Fruit fly (Drosophila melanogaster) S2 (cell line): Measurements from ENCODE around the gene Ntf-2r.

ENCODE experiments used
- CG8478 ChIP-seq: fragments of >200 bp; optimal IDR thresholded peaks from 2 replicates; lab custom pipeline; 2018
- CTCF ChIP-seq, 2 experiments: fragments of >200 bp; optimal IDR thresholded peaks; 2 replicates each; lab custom pipeline; 2018

DNA sequence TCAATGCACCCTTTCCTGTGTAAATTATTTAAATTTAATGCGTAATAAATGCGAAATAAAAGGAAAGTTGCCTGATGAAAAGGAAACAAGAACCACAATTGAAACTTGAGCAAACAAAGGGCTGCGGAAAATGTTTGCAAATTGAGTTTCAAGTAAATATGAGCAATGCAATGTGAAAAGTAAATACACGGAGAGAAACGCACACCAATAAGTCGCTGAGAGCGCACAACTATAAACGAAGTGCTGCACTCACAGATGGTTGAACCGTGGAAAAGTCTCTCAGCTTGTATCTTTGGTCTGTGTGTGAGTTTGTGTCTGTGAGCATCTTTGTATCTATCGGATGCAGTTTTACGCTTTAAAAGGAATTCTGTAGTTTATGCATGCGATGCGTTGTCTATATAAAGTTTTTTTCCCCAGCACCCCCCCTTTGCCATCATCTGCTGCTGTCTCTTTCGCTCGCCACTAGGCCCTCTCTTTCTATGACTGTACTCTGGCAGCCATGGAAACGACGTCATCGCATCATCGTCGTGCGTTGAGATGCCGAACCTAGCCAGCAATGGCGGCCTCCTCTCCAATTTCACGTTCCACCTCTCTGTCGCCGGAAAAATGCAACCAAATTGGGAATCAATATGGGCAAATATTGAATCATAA is 5.4 kb downstream of the Ntf-2r start:
- TF ChIP-seq CG8478 (lab: Kevin White, UChicago) (no peak), CTCF (optimal IDR thresholded peaks at IDR 0.05; lab: Kevin White, UChicago) (no peak)
